Fruit fly (Drosophila melanogaster): ENCODE data around the gene CG3285.
A peak's percentile ranks its signal among the peaks of the same experiment; 100 is the strongest.

The CG3285 gene

DNA sequence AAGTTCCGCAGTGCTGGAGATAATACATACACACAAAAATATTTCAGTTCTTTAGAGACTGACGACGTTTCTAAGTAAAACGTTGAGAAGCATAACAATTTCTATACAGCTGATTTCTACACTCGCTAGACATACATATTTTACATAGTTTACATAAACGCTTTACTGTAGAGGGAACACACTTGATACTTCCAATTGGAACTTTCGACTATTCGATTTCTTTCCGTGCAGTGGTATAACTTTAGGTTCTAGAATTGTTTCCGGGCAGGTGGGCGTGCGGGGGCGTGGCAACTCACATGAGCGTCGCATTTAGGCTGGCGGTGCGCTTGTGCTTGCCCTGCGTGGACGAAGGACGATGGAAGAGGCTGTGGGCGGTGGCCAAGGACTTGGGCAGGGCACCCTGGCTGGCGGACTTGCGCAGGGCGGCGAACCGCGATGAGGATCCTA lies 41.8 kb downstream of the CG3285 start (continued):
- TF ChIP-seq CG8290 (GFP tag; optimal IDR thresholded peaks at IDR 0.05): no peak
- peak in 1 of 2 experiments; percentile 35 for TF ChIP-seq CG8290 (tag; optimal IDR thresholded peaks at IDR 0.05)
- TF ChIP-seq CG15514 (GFP tag; optimal IDR thresholded peaks at IDR 0.05): no peak
- TF ChIP-seq pros (GFP tag; optimal IDR thresholded peaks at IDR 0.05): no peak
- TF ChIP-seq CG13287 (GFP tag; IDR thresholded peaks at IDR 0.05; ENCODE audit: partially characterized antibody): no peak
- TF ChIP-seq mam (GFP tag; optimal IDR thresholded peaks at IDR 0.05): peak; percentile 29
- peak; percentile 50 for TF ChIP-seq ara (GFP tag; IDR thresholded peaks at IDR 0.05)
- no peak for TF ChIP-seq Sin3A (optimal IDR thresholded peaks at IDR 0.05)
- peak; percentile 10; the same call in 1 of the 2 replicates for TF ChIP-seq E2f2 (GFP tag; IDR thresholded peaks at IDR 0.05)
- peak; percentile 7 for TF ChIP-seq PHDP (tag; optimal IDR thresholded peaks at IDR 0.05)
- no peak for TF ChIP-seq CG8478 (optimal IDR thresholded peaks at IDR 0.05)
- peak; percentile 3 for TF ChIP-seq pho (GFP tag; optimal IDR thresholded peaks at IDR 0.05)
- TF ChIP-seq NC2α (GFP tag; optimal IDR thresholded peaks at IDR 0.05): no peak
- no peak for TF ChIP-seq sug (tag; optimal IDR thresholded peaks at IDR 0.05)
- TF ChIP-seq CG31224 (GFP tag; IDR thresholded peaks at IDR 0.05): no peak
- no peak for TF ChIP-seq CG31388 (GFP tag; optimal IDR thresholded peaks at IDR 0.05)
- no peak for TF ChIP-seq CG2889 (GFP tag; IDR thresholded peaks at IDR 0.05)
- TF ChIP-seq CG10209 (GFP tag; optimal IDR thresholded peaks at IDR 0.05): peak; percentile 3
- no peak for TF ChIP-seq kni (GFP tag; optimal IDR thresholded peaks at IDR 0.05)
- 0 out of 2 replicates have a peak, but pooled peaks have one; percentile 22 for TF ChIP-seq chm (GFP tag; IDR thresholded peaks at IDR 0.05)
- no peak for TF ChIP-seq otp (GFP tag; IDR thresholded peaks at IDR 0.05)
- peak; percentile 22; the same call in 1 of the 3 replicates for TF ChIP-seq vnd (GFP tag; IDR thresholded peaks at IDR 0.05; ENCODE audit: partially characterized antibody)
- TF ChIP-seq gem (tag; optimal IDR thresholded peaks at IDR 0.05): peak; percentile 41
- no peak for TF ChIP-seq CG18619 (GFP tag; optimal IDR thresholded peaks at IDR 0.05)
- TF ChIP-seq danr (GFP tag; IDR thresholded peaks at IDR 0.05): no peak
- peak; percentile 29 for TF ChIP-seq CTCF (GFP tag; optimal IDR thresholded peaks at IDR 0.05)
- TF ChIP-seq CG17912 (GFP tag; optimal IDR thresholded peaks at IDR 0.05): no peak
- TF ChIP-seq CG4328 (GFP tag; optimal IDR thresholded peaks at IDR 0.05): no peak
- no peak for TF ChIP-seq ems (GFP tag; optimal IDR thresholded peaks at IDR 0.05)
- TF ChIP-seq Bgb (GFP tag; IDR thresholded peaks at IDR 0.05; ENCODE audit: partially characterized antibody): peak; percentile 67
- peak; percentile 15 for TF ChIP-seq phol (tag; optimal IDR thresholded peaks at IDR 0.05)
- TF ChIP-seq slbo (GFP tag; IDR thresholded peaks at IDR 0.05): peak; percentile 31; the same call in 1 of the 2 replicates
- peak; percentile 15 for TF ChIP-seq CG13424 (tag; optimal IDR thresholded peaks at IDR 0.05)
- no peak for TF ChIP-seq zen (tag; optimal IDR thresholded peaks at IDR 0.05)
- TF ChIP-seq CG2678 (tag; optimal IDR thresholded peaks at IDR 0.05): peak; percentile 16
- no peak for TF ChIP-seq B-H1 (GFP tag; IDR thresholded peaks at IDR 0.05)
- peak; percentile 4 for TF ChIP-seq NfI (GFP tag; optimal IDR thresholded peaks at IDR 0.05)
- peak; percentile 87 for TF ChIP-seq Med (GFP tag)
- TF ChIP-seq CG11504 (tag; optimal IDR thresholded peaks at IDR 0.05): peak; percentile 37
- TF ChIP-seq fd96Cb (tag; optimal IDR thresholded peaks at IDR 0.05): no peak
- no peak for TF ChIP-seq Fer1 (GFP tag; optimal IDR thresholded peaks at IDR 0.05)
- no peak for TF ChIP-seq psq (GFP tag; optimal IDR thresholded peaks at IDR 0.05)
- no peak for TF ChIP-seq CG7987 (GFP tag; optimal IDR thresholded peaks at IDR 0.05)
- TF ChIP-seq HLHmδ (GFP tag; optimal IDR thresholded peaks at IDR 0.05): no peak
- TF ChIP-seq TFAM (GFP tag; optimal IDR thresholded peaks at IDR 0.05): no peak
- no peak for TF ChIP-seq CG10565 (GFP tag; optimal IDR thresholded peaks at IDR 0.05)
- no peak for TF ChIP-seq tin (GFP tag; optimal IDR thresholded peaks at IDR 0.05)
- 0 out of 2 replicates have a peak, but pooled peaks have one; percentile 8 for TF ChIP-seq nerfin-2 (GFP tag; IDR thresholded peaks at IDR 0.05; ENCODE audit: partially characterized antibody)
- TF ChIP-seq CG9609 (GFP tag; optimal IDR thresholded peaks at IDR 0.05): peak; percentile 2
- TF ChIP-seq CG17612 (GFP tag; IDR thresholded peaks at IDR 0.05): no peak
- TF ChIP-seq BEAF-32 (GFP tag; optimal IDR thresholded peaks at IDR 0.05): no peak
- TF ChIP-seq NK7.1 (GFP tag; optimal IDR thresholded peaks at IDR 0.05): no peak

Data from whole organism, embryonic.